Worm (Caenorhabditis elegans) whole organism, early embryonic: ENCODE results near the gene chk-2.
"Not testable (repeated sequence)": the region's sequence is repeated elsewhere in the genome, so short reads cannot be mapped to it uniquely, and the experiment has no call there.

Experiments used
- B0310.2 ChIP-seq: sonication (generic microtip); optimal IDR thresholded peaks from 2 replicates; lab custom pipeline; 2016; ENCODE audit warnings: mild to moderate bottlenecking, missing genetic modification characterization, missing compliant biosample characterization
- F13C5.2 ChIP-seq: sonication (generic microtip); optimal IDR thresholded peaks from 2 replicates; lab custom pipeline; 2017; ENCODE audit warnings: mild to moderate bottlenecking, missing genetic modification characterization, inconsistent platforms, missing compliant biosample characterization
- aly-1 ChIP-seq: sonication (generic microtip); optimal IDR thresholded peaks from 2 replicates; lab custom pipeline; 2016; ENCODE audit warnings: missing genetic modification characterization, missing compliant biosample characterization
- ama-1 ChIP-seq: fragments of 150-350 bp; optimal IDR thresholded peaks from 2 replicates; lab custom pipeline; 2014
- ceh-13 ChIP-seq: fragments of 200-800 bp; sonication (Bioruptor generic); optimal IDR thresholded peaks from 2 replicates; lab custom pipeline; 2018; ENCODE audit warnings: mild to moderate bottlenecking, missing genetic modification characterization, missing compliant biosample characterization
- ceh-36 ChIP-seq: sonication (generic microtip); optimal IDR thresholded peaks from 2 replicates; lab custom pipeline; 2016; ENCODE audit warnings: missing genetic modification characterization, inconsistent platforms, missing compliant biosample characterization
- ets-7 ChIP-seq: sonication (generic microtip); optimal IDR thresholded peaks from 2 replicates; lab custom pipeline; 2016; ENCODE audit warnings: missing genotype, missing genetic modification characterization, missing compliant biosample characterization
- flt-1 ChIP-seq: fragments of 200-800 bp; sonication (Bioruptor generic); IDR thresholded peaks from 2 replicates; pipeline ENCODE4 v1.3.6; 2022; ENCODE audit warnings: missing genetic modification characterization, missing compliant biosample characterization
- hmbx-1 ChIP-seq: sonication (generic microtip); optimal IDR thresholded peaks from 2 replicates; lab custom pipeline; 2016; ENCODE audit warnings: mild to moderate bottlenecking, missing genetic modification characterization, missing compliant biosample characterization
- hmg-4 ChIP-seq: fragments of 200-800 bp; sonication (Bioruptor generic); optimal IDR thresholded peaks from 2 replicates; lab custom pipeline; 2018; ENCODE audit warnings: mild to moderate bottlenecking, missing genetic modification characterization, missing compliant biosample characterization
- hnd-1 ChIP-seq: sonication (generic microtip); optimal IDR thresholded peaks from 2 replicates; lab custom pipeline; 2016; ENCODE audit warnings: missing genetic modification characterization, missing compliant biosample characterization
- pes-1 ChIP-seq: fragments of 200-800 bp; sonication (Bioruptor generic); IDR thresholded peaks from 2 replicates; pipeline ENCODE4 v1.3.6; 2022; ENCODE audit warnings: missing genetic modification reagents, missing genetic modification characterization, missing compliant biosample characterization
- scrt-1 ChIP-seq: fragments of 200-800 bp; sonication (Bioruptor generic); IDR thresholded peaks from 2 replicates; pipeline ENCODE4 v1.3.6; 2022; ENCODE audit warnings: missing genetic modification characterization, missing compliant biosample characterization
- sea-1 ChIP-seq: fragments of 200-800 bp; sonication (Bioruptor generic); conservative IDR thresholded peaks from 2 replicates; pipeline ENCODE4 v1.3.6; 2022; ENCODE audit warnings: missing genetic modification characterization, missing compliant biosample characterization
- tbx-11 ChIP-seq: fragments of 200-800 bp; sonication (Bioruptor generic); IDR thresholded peaks from 2 replicates; pipeline ENCODE4 v1.3.6; 2022; ENCODE audit warnings: missing genetic modification characterization, missing compliant biosample characterization
- tbx-37 ChIP-seq: fragments of 200-800 bp; sonication (Bioruptor generic); conservative IDR thresholded peaks from 2 replicates; pipeline ENCODE4 v1.3.6; 2022; ENCODE audit warnings: missing genetic modification reagents, missing genetic modification characterization, missing compliant biosample characterization
- tra-4 ChIP-seq: sonication (generic microtip); optimal IDR thresholded peaks from 2 replicates; lab custom pipeline; 2017; ENCODE audit warnings: missing genetic modification characterization, missing compliant biosample characterization

chk-2 gene

DNA sequence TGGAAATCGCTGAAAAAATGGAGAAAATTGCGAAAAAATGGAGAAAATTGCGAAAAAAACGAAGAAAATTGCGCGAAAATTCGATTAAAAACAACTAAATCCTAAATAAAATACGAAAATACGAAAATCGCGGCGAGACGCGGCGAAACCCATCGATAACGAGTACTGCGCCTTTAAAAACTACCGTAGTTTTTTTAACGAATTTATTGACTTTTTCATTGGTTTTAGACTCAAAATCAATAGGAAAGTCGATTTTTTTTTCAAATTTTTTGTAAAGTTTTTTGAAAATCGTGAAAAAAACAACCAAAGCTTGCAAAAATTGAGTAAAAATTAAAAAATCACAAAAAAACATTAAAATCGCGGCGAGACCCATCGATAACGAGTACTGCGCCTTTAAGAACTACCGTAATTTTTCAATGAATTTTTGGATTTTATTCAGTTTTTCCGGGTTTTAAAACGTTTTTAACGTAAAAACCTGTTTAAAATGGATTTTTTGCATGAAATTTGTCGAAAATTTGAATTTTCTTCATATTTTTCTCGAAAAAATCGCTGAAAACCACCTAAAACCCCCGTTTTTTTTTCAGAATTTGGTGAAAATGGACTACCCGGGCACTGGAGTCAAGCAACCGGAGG lies at the start of gene chk-2, which contains the start of gene Y60A3A.19:
Gene chk-2 (minus strand): TSS at position 51 of the 633 bp plus-strand sequence.
Gene Y60A3A.19 (plus strand): TSS at position 583 of the 633 bp plus-strand sequence.
- TF ChIP-seq ets-7 (tag; lab: Kevin White, UChicago) = no peak
- TF ChIP-seq hnd-1 (tag; lab: Kevin White, UChicago) = no peak
- no peak for TF ChIP-seq aly-1 (tag; lab: Kevin White, UChicago)
- no peak for TF ChIP-seq sea-1
- no peak for TF ChIP-seq tra-4 (tag; lab: Kevin White, UChicago)
- TF ChIP-seq ceh-36 = no peak
- no peak for TF ChIP-seq F13C5.2 (tag; lab: Kevin White, UChicago)
- TF ChIP-seq tbx-11 (GFP tag; lab: Robert Waterston, UW) = no peak
- no peak for TF ChIP-seq hmbx-1 (tag; lab: Kevin White, UChicago)
- TF ChIP-seq ceh-13 = no peak
- TF ChIP-seq scrt-1 = no peak
- no peak for TF ChIP-seq flt-1
- TF ChIP-seq hmg-4 (GFP tag; lab: Kevin White, UChicago) = no peak
- TF ChIP-seq pes-1 = no peak
- no peak for TF ChIP-seq tbx-37 (GFP tag; lab: Robert Waterston, UW)

DNA sequence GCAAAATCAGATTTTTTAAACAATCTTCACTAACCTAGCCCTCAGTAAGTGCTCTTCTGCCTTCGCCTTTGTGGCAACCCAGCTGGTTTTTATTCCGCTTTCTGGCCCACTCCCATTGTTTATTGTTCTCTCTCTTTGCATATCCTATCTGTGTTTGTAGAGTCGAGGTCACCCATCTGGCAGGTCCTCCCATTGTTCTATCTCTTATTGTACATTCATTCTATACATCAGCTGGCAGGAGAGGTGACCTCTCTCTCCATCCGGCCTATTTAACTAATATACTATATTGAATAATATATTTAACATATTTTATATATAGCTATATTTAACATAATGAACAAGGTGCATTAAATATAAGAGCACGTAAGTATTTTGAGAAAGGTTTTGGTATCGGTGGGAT lies 46.1 kb upstream of the chk-2 start:
- TF ChIP-seq sea-1 (no peak), hnd-1 (tag; lab: Kevin White, UChicago) (no peak), F13C5.2 (tag; lab: Kevin White, UChicago) (no peak), ets-7 (tag; lab: Kevin White, UChicago) (no peak), aly-1 (tag; lab: Kevin White, UChicago) (no peak), scrt-1 (no peak), hmg-4 (GFP tag; lab: Kevin White, UChicago) (peak; percentile 13)

DNA sequence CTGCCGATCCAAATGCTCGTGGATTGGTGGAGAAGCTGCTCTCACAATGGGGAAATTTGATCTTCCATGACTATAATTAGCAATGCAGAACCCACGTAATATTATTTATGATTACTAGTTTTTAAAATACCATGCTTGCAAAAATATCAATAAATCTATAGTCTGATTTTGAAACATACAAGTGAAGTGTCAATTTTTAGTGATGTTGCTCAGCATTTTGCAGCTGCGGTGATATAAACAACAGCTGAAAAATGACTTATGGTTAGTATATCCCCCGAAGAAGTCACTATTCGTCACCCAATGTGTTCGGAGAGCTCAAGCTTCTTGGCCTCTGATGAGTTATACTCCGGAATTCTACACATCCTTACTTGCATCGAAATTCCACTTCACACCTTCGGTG lies 42.9 kb upstream of the chk-2 start, which contains the start of gene srh-172:
Gene srh-172 (plus strand): TSS at position 301 of the 400 bp plus-strand sequence.
- TF ChIP-seq flt-1 (no peak), hmg-4 (GFP tag; lab: Kevin White, UChicago) (no peak), hnd-1 (tag; lab: Kevin White, UChicago) (no peak), tbx-11 (GFP tag; lab: Robert Waterston, UW) (no peak), F13C5.2 (tag; lab: Kevin White, UChicago) (no peak), ama-1 (lab: Kevin White, UChicago) (no peak), tra-4 (tag; lab: Kevin White, UChicago) (no peak), ceh-36 (no peak), aly-1 (tag; lab: Kevin White, UChicago) (no peak), ceh-13 (no peak), pes-1 (no peak)

DNA sequence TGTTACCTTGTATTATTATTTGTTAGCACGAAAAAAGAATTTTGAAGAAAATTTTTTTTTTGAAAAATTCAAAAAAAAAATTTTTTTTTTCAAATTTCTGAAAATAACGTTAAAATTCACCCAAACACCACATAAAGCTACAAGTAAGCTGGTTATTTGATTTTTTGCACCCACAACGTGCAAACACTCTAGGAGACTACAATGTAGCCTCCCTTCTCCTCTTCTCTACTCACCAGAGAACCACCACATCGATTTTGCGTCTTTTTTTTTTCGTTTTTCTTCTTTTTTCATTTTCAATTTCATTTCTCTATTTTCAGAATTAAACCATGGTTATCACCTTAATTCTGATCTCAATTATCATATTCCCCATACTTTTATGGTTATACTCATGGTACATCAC lies 39.3 kb upstream of the chk-2 start, which contains the start of gene abhd-3.1:
Gene abhd-3.1 (plus strand): TSS at position 318 of the 400 bp plus-strand sequence.
- TF ChIP-seq tbx-37 (GFP tag; lab: Robert Waterston, UW) (no peak), hmbx-1 (tag; lab: Kevin White, UChicago) (no peak), pes-1 (no peak), ama-1 (lab: Kevin White, UChicago) (no peak), F13C5.2 (tag; lab: Kevin White, UChicago) (no peak), B0310.2 (no peak), tra-4 (tag; lab: Kevin White, UChicago) (no peak), hmg-4 (GFP tag; lab: Kevin White, UChicago) (no peak)

DNA sequence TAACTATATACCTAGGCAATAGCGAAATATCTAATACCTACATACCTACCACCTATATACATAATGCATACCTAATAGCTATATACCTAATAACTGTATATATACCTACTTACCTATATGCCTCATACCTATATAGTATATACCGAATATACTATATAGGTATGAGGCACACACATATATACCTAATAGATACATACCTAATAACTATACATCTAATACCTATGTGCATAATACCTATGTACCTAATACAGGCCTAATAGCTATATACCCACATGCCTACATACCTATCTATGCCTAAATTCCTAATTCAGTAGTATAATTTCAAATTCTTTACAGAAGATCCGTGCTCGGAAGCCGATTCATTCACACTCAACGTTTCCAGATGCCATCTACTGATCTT lies 38.7 kb upstream of the chk-2 start:
- TF ChIP-seq ceh-36 = no peak
- no peak for TF ChIP-seq hnd-1 (tag; lab: Kevin White, UChicago)
- TF ChIP-seq tra-4 (tag; lab: Kevin White, UChicago) = no peak

ce11 chrV:19949721-19950120 lies 33.9 kb upstream of the chk-2 start, which contains the start of gene Y60A3A.8:
TSS of gene Y60A3A.8 (plus strand) at chrV:19949978.
- not testable (repeated sequence) for TF ChIP-seq tbx-37 (GFP tag; lab: Robert Waterston, UW); ama-1 (lab: Kevin White, UChicago); ceh-36

ce11 chrV:19948993-19949392 lies 33.2 kb upstream of the chk-2 start, which contains the start of gene tmed-4:
TSS of gene tmed-4 (minus strand) at chrV:19949093.
- TF ChIP-seq hnd-1 (tag; lab: Kevin White, UChicago); scrt-1; F13C5.2 (tag; lab: Kevin White, UChicago): not testable (repeated sequence)

ce11 chrV:19946529-19946928 lies 30.7 kb upstream of the chk-2 start, which contains the start of gene dhs-24:
TSS of gene dhs-24 (minus strand) at chrV:19946629.
- TF ChIP-seq tbx-11 (GFP tag; lab: Robert Waterston, UW) = no peak
- TF ChIP-seq F13C5.2 (tag; lab: Kevin White, UChicago) = no peak
- TF ChIP-seq aly-1 (tag; lab: Kevin White, UChicago) = no peak
- no peak for TF ChIP-seq B0310.2
- TF ChIP-seq hmbx-1 (tag; lab: Kevin White, UChicago) = no peak
- no peak for TF ChIP-seq pes-1
- no peak for TF ChIP-seq ama-1 (lab: Kevin White, UChicago)
- no peak for TF ChIP-seq sea-1
- no peak for TF ChIP-seq tbx-37 (GFP tag; lab: Robert Waterston, UW)
- no peak for TF ChIP-seq ets-7 (tag; lab: Kevin White, UChicago)
- TF ChIP-seq ceh-36 = no peak
- no peak for TF ChIP-seq flt-1
- no peak for TF ChIP-seq hnd-1 (tag; lab: Kevin White, UChicago)
- no peak for TF ChIP-seq scrt-1
- TF ChIP-seq tra-4 (tag; lab: Kevin White, UChicago) = no peak
- TF ChIP-seq hmg-4 (GFP tag; lab: Kevin White, UChicago) = no peak
- no peak for TF ChIP-seq ceh-13
